Worm (Caenorhabditis elegans) whole organism, L1 larva: ENCODE data around the gene best-12.

Experiments used
- ceh-88 ChIP-seq: fragments of 200-800 bp; sonication (Bioruptor generic); IDR thresholded peaks from 2 replicates; pipeline ENCODE4 v1.3.6; 2022; ENCODE audit warnings: missing genetic modification characterization, missing compliant biosample characterization
- lin-13 ChIP-seq: fragments of 150-350 bp; optimal IDR thresholded peaks from 2 replicates; lab custom pipeline; 2014; ENCODE audit warnings: missing biosample characterization, missing genetic modification reagents, missing genetic modification characterization
- lsy-2 ChIP-seq, 2 experiments: fragments of 150-350 bp; optimal IDR thresholded peaks; 2 replicates each; lab custom pipeline; 2014; ENCODE audit warnings: missing biosample characterization in 2 of 2, missing genetic modification characterization in 2 of 2
- nhr-77 ChIP-seq: fragments of 150-350 bp; optimal IDR thresholded peaks from 2 replicates; lab custom pipeline; 2014; ENCODE audit warnings: missing biosample characterization, missing genetic modification characterization
- sptf-1 ChIP-seq: fragments of 150-350 bp; optimal IDR thresholded peaks from 2 replicates; lab custom pipeline; 2014; ENCODE audit warnings: missing biosample characterization, missing genetic modification characterization

DNA sequence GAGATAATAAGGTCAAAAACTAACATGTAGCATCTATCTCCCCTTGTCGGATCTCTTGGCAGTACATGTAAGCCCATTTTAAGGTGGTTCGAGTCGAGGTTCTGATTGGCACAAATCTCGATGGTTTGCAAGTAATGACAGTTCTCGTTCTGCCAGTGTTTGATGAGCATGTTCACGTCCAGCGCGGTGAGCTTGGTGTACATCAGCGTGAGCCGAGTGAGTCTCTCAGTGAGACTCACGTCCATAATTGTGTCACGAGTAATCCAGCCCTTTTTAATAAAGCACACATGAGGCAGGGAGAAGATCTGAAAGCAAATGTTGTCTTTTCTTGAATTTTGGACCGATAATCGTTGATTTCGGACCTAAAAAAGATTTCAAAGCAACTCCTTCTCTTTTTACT is 16.5 kb upstream of the best-12 start, which contains the start of gene T10C6.16:
- TF ChIP-seq ceh-88 (GFP tag; lab: Robert Waterston, UW) (no peak), nhr-77 (no peak), lin-13 (GFP tag; lab: Kevin White, UChicago) (no peak), sptf-1 (tag; lab: Kevin White, UChicago) (no peak), lsy-2 (tag; optimal IDR thresholded peaks at IDR 0.05; lab: Kevin White, UChicago) (no peak)
